Worm (Caenorhabditis elegans) whole organism, L2 larva: ENCODE results near the gene F35E8.13.

Experiments used
- egl-27 ChIP-seq: sonication (generic microtip); optimal IDR thresholded peaks from 3 replicates; lab custom pipeline; 2017; ENCODE audit warnings: missing biosample characterization, missing genetic modification reagents, missing genetic modification characterization
- elt-1 ChIP-seq: fragments of 150-350 bp; optimal IDR thresholded peaks from 2 replicates; lab custom pipeline; 2014; ENCODE audit warnings: missing biosample characterization, missing genetic modification characterization
- elt-3 ChIP-seq: sonication (generic microtip); optimal IDR thresholded peaks from 2 replicates; lab custom pipeline; 2017; ENCODE audit warnings: missing biosample characterization, missing genetic modification characterization
- fos-1 ChIP-seq: fragments of 150-350 bp; optimal IDR thresholded peaks from 2 replicates; lab custom pipeline; 2014; ENCODE audit warnings: missing biosample characterization, missing genetic modification characterization
- gmeb-1 ChIP-seq: fragments of 150-350 bp; optimal IDR thresholded peaks from 2 replicates; lab custom pipeline; 2014; ENCODE audit warnings: missing biosample characterization, missing genetic modification characterization
- lin-13 ChIP-seq: fragments of 150-350 bp; optimal IDR thresholded peaks from 2 replicates; lab custom pipeline; 2014; ENCODE audit warnings: missing biosample characterization, missing genetic modification reagents, missing genetic modification characterization
- nhr-10 ChIP-seq: sonication (generic microtip); optimal IDR thresholded peaks from 2 replicates; lab custom pipeline; 2017; ENCODE audit warnings: missing biosample characterization, missing genetic modification characterization
- nhr-11 ChIP-seq: fragments of 150-350 bp; optimal IDR thresholded peaks from 2 replicates; lab custom pipeline; 2014; ENCODE audit warnings: missing biosample characterization, missing genetic modification characterization
- nhr-12 ChIP-seq: fragments of 150-350 bp; optimal IDR thresholded peaks from 2 replicates; lab custom pipeline; 2014; ENCODE audit warnings: missing biosample characterization, missing genetic modification characterization
- nhr-237 ChIP-seq: fragments of 150-350 bp; optimal IDR thresholded peaks from 2 replicates; lab custom pipeline; 2014; ENCODE audit warnings: missing biosample characterization, missing genetic modification characterization
- skn-1 ChIP-seq: sonication (generic microtip); optimal IDR thresholded peaks from 2 replicates; lab custom pipeline; 2017; ENCODE audit warnings: missing biosample characterization, missing genetic modification characterization
- unc-39 ChIP-seq: fragments of 150-350 bp; optimal IDR thresholded peaks from 2 replicates; lab custom pipeline; 2014; ENCODE audit warnings: missing biosample characterization, missing genetic modification characterization
- ztf-11 ChIP-seq: sonication (generic microtip); optimal IDR thresholded peaks from 2 replicates; lab custom pipeline; 2017; ENCODE audit warnings: missing biosample characterization, missing genetic modification characterization

DNA sequence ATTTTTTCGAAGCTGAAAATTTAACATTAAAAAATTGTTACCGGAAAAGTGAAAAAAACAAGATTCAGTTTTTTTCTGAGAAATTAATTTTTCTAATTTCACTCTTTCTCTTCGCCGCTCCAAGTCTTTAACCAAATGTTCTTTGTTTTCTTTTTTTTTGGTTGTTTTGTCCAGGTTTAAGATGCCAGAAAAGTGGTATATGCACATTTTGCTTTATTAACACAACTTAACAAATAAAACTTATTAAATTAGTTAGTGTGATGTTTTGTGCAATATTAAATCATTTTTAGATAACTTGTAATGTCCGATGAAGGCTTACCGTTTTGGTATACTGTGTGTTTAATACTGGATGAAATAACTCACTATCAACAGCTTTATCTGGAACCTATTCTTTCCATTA lies 20.0 kb downstream of the F35E8.13 start, which contains the start of gene srw-53:
- TF ChIP-seq elt-3 (tag; lab: Kevin White, UChicago) = no peak
- TF ChIP-seq unc-39 (tag; lab: Kevin White, UChicago) = no peak
- no peak for TF ChIP-seq fos-1
- no peak for TF ChIP-seq nhr-10 (tag; lab: Kevin White, UChicago)
- TF ChIP-seq gmeb-1 = no peak
- no peak for TF ChIP-seq nhr-237 (tag; lab: Kevin White, UChicago)
- TF ChIP-seq nhr-12 (tag; lab: Kevin White, UChicago) = no peak
- TF ChIP-seq egl-27 (tag; lab: Kevin White, UChicago) = no peak
- TF ChIP-seq lin-13 (GFP tag; lab: Kevin White, UChicago) = no peak
- TF ChIP-seq nhr-11 (tag; lab: Kevin White, UChicago) = no peak
- TF ChIP-seq skn-1 = no peak
- TF ChIP-seq elt-1 (tag; lab: Kevin White, UChicago) = no peak
- TF ChIP-seq ztf-11 (tag; lab: Kevin White, UChicago) = no peak
